Fruit fly (Drosophila melanogaster): ENCODE measurements around the gene CG43638.

CG43638 gene

dm6 chr3L:12013698-12014097 lies 30.7 kb upstream of the CG43638 start (continued):
- TF ChIP-seq rgr (GFP tag; optimal IDR thresholded peaks at IDR 0.05) (no peak), ey (GFP tag; optimal IDR thresholded peaks at IDR 0.05) (peak; percentile 11), Abd-B (GFP tag; optimal IDR thresholded peaks at IDR 0.05) (no peak), CG32264 (GFP tag; optimal IDR thresholded peaks at IDR 0.05) (no peak), Dfd (GFP tag; optimal IDR thresholded peaks at IDR 0.05) (no peak)

dm6 chr3L:12014272-12014671 lies 30.1 kb upstream of the CG43638 start:
- no peak for TF ChIP-seq Jra (GFP tag; optimal IDR thresholded peaks at IDR 0.05)
- TF ChIP-seq CG32264 (GFP tag; optimal IDR thresholded peaks at IDR 0.05), result no peak
- no peak for TF ChIP-seq Hr83 (GFP tag; optimal IDR thresholded peaks at IDR 0.05; ENCODE audit: poor library complexity, severe bottlenecking)
- no peak for TF ChIP-seq ey (GFP tag; optimal IDR thresholded peaks at IDR 0.05)
- TF ChIP-seq HLH106 (tag; optimal IDR thresholded peaks at IDR 0.05), result no peak
- TF ChIP-seq Dif (GFP tag; optimal IDR thresholded peaks at IDR 0.05; ENCODE audit: partially characterized antibody), result peak; percentile 12
- no peak for TF ChIP-seq Dfd (GFP tag; optimal IDR thresholded peaks at IDR 0.05)
- TF ChIP-seq GATAd (GFP tag; optimal IDR thresholded peaks at IDR 0.05), result no peak
- no peak for TF ChIP-seq N (GFP tag; optimal IDR thresholded peaks at IDR 0.05)
- TF ChIP-seq foxo (GFP tag; optimal IDR thresholded peaks at IDR 0.05), result no peak
- peak; percentile 36 for TF ChIP-seq Vsx2 (GFP tag; optimal IDR thresholded peaks at IDR 0.05; ENCODE audit: partially characterized antibody)
- TF ChIP-seq woc (GFP tag; optimal IDR thresholded peaks at IDR 0.05), result no peak
- no peak for TF ChIP-seq pan (optimal IDR thresholded peaks at IDR 0.05)
- TF ChIP-seq br (GFP tag; optimal IDR thresholded peaks at IDR 0.05), result no peak
- TF ChIP-seq rgr (GFP tag; optimal IDR thresholded peaks at IDR 0.05), result no peak
- peak; percentile 8 for TF ChIP-seq psq (GFP tag; optimal IDR thresholded peaks at IDR 0.05)
- no peak for TF ChIP-seq Rel (GFP tag; optimal IDR thresholded peaks at IDR 0.05)
- TF ChIP-seq Rel (tag; optimal IDR thresholded peaks at IDR 0.05), result no peak

dm6 chr3L:12016186-12016585 lies 28.2 kb upstream of the CG43638 start:
- TF ChIP-seq woc (GFP tag; optimal IDR thresholded peaks at IDR 0.05) (no peak), Sp1 (GFP tag; optimal IDR thresholded peaks at IDR 0.05) (peak; percentile 76), Myc (optimal IDR thresholded peaks at IDR 0.05) (no peak), dl (GFP tag; optimal IDR thresholded peaks at IDR 0.05; ENCODE audit: insufficient read depth in 1 of 2, partially characterized antibody in 2 of 2) (no peak), sage (GFP tag; optimal IDR thresholded peaks at IDR 0.05) (peak; percentile 15), OdsH (GFP tag; optimal IDR thresholded peaks at IDR 0.05) (peak; percentile 49), N (GFP tag; optimal IDR thresholded peaks at IDR 0.05) (no peak), Hr83 (GFP tag; optimal IDR thresholded peaks at IDR 0.05; ENCODE audit: poor library complexity, severe bottlenecking) (no peak), Dfd (GFP tag; optimal IDR thresholded peaks at IDR 0.05) (no peak), HLH106 (tag; optimal IDR thresholded peaks at IDR 0.05) (peak; percentile 72), foxo (GFP tag; optimal IDR thresholded peaks at IDR 0.05) (peak in 1 of 2 experiments; percentile 55), GATAd (GFP tag; optimal IDR thresholded peaks at IDR 0.05) (no peak), Rel (GFP tag; optimal IDR thresholded peaks at IDR 0.05) (no peak), Rel (tag; optimal IDR thresholded peaks at IDR 0.05) (peak; percentile 24), pan (optimal IDR thresholded peaks at IDR 0.05) (no peak), tai (GFP tag; optimal IDR thresholded peaks at IDR 0.05) (no peak), jim (GFP tag; optimal IDR thresholded peaks at IDR 0.05) (no peak), lola (GFP tag; optimal IDR thresholded peaks at IDR 0.05) (no peak), CG9705 (GFP tag; optimal IDR thresholded peaks at IDR 0.05) (no peak), fru (GFP tag; optimal IDR thresholded peaks at IDR 0.05) (peak; percentile 43), Hr78 (GFP tag; optimal IDR thresholded peaks at IDR 0.05) (no peak), h (GFP tag; optimal IDR thresholded peaks at IDR 0.05) (peak; percentile 59), Dif (GFP tag; optimal IDR thresholded peaks at IDR 0.05; ENCODE audit: partially characterized antibody) (no peak), CrebA (GFP tag; optimal IDR thresholded peaks at IDR 0.05; ENCODE audit: borderline replicate concordance) (no peak), dsf (GFP tag; optimal IDR thresholded peaks at IDR 0.05; ENCODE audit: borderline replicate concordance) (no peak), br (GFP tag; optimal IDR thresholded peaks at IDR 0.05) (no peak), brk (GFP tag; optimal IDR thresholded peaks at IDR 0.05) (peak; percentile 11), Abd-B (GFP tag; optimal IDR thresholded peaks at IDR 0.05) (no peak), Jra (GFP tag; optimal IDR thresholded peaks at IDR 0.05) (no peak), CG32264 (GFP tag; optimal IDR thresholded peaks at IDR 0.05) (no peak), usp (GFP tag; optimal IDR thresholded peaks at IDR 0.05) (no peak), Vsx2 (GFP tag; optimal IDR thresholded peaks at IDR 0.05; ENCODE audit: partially characterized antibody) (no peak), dmrt93B (GFP tag; optimal IDR thresholded peaks at IDR 0.05) (peak; percentile 41), sv (GFP tag; optimal IDR thresholded peaks at IDR 0.05) (no peak), rgr (GFP tag; optimal IDR thresholded peaks at IDR 0.05) (peak; percentile 66), ey (GFP tag; optimal IDR thresholded peaks at IDR 0.05) (peak; percentile 12), psq (GFP tag; optimal IDR thresholded peaks at IDR 0.05) (peak; percentile 59), Hnf4 (GFP tag; optimal IDR thresholded peaks at IDR 0.05) (no peak), Mio (GFP tag; optimal IDR thresholded peaks at IDR 0.05) (no peak)

Measured in whole organism, wandering third instar larva.